Worm (Caenorhabditis elegans): Measurements from ENCODE around the gene F09F9.3.

F09F9.3 gene

DNA sequence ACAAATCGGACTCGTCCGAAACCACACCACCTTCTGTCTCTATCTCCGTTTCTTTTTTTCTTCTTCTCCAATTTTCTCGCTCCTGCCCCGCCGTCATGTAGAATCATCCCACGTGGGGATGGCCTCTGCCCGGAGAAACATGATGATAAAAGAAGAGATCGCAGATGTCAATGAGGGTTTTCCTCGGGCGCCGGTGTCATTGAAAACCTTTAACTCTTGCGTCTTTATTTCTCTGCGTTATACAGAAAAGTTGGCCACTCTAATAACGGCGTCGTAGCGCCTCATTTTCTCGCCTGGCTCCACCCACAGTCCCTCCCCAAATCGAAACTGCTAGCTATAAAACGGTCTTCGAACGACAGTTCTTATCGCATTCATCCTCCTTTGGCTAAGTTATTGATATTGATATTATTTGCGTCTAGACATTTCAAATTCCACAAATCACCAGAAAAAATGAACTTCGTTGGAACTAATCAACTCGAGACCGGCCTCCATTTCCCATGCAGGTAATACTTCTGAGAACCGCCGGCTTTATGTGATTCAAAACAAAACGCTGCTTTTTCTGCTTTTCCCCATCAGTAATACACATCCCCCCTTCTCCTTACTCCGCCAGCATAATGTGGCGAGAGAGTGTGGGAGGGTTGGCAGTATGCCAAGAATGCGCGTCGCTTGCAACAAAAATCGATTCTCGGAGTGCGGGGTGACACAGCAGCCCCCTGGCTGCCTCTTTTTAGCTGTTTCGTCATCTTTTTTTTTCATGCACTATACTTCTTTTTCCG, 24.4 kb upstream of the F09F9.3 start:
- TF ChIP-seq snpc-3.4 (tag; optimal IDR thresholded peaks at IDR 0.05) = no peak
- peak; percentile 68 for TF ChIP-seq ceh-40 (GFP tag; IDR thresholded peaks at IDR 0.05)
- no peak for TF ChIP-seq ceh-58 (GFP tag; IDR thresholded peaks at IDR 0.05)
- peak; percentile 22; the same call in 1 of the 2 replicates for TF ChIP-seq lir-1 (GFP tag; conservative IDR thresholded peaks at IDR 0.05)
- TF ChIP-seq nhr-90 (tag; optimal IDR thresholded peaks at IDR 0.05) = peak; percentile 7
- TF ChIP-seq B0261.1 (tag; optimal IDR thresholded peaks at IDR 0.05) = no peak
- no peak for TF ChIP-seq ceh-91 (GFP tag; IDR thresholded peaks at IDR 0.05)
- 0 out of 2 replicates have a peak, but pooled peaks have one; percentile 12 for TF ChIP-seq ztf-6 (GFP tag; IDR thresholded peaks at IDR 0.05)
- TF ChIP-seq ceh-79 (tag; optimal IDR thresholded peaks at IDR 0.05) = no peak
- no peak for TF ChIP-seq ztf-28 (GFP tag; IDR thresholded peaks at IDR 0.05)
- no peak for TF ChIP-seq F57A8.1 (GFP tag; optimal IDR thresholded peaks at IDR 0.05)
- peak; percentile 53; the same call in 1 of the 2 replicates for TF ChIP-seq sea-2 (GFP tag; IDR thresholded peaks at IDR 0.05)
- peak; percentile 26 for TF ChIP-seq F57C9.4 (tag; optimal IDR thresholded peaks at IDR 0.05)
- TF ChIP-seq lin-26 (GFP tag; IDR thresholded peaks at IDR 0.05) = peak; percentile 48
- 0 out of 2 replicates have a peak, but pooled peaks have one; percentile 3 for TF ChIP-seq madf-8 (GFP tag; conservative IDR thresholded peaks at IDR 0.05)
- no peak for TF ChIP-seq let-607 (tag; optimal IDR thresholded peaks at IDR 0.05)
- no peak for TF ChIP-seq repo-1 (tag; optimal IDR thresholded peaks at IDR 0.05)
- TF ChIP-seq cebp-1 (GFP tag; IDR thresholded peaks at IDR 0.05) = no peak
- TF ChIP-seq cebp-1 (tag; optimal IDR thresholded peaks at IDR 0.05) = peak; percentile 76
- 0 out of 2 replicates have a peak, but pooled peaks have one; percentile 53 for TF ChIP-seq egl-44 (GFP tag; IDR thresholded peaks at IDR 0.05)
- TF ChIP-seq dox-1 (GFP tag; IDR thresholded peaks at IDR 0.05) = peak; percentile 35
- peak; percentile 74 for TF ChIP-seq zfh-2 (GFP tag; conservative IDR thresholded peaks at IDR 0.05)
- TF ChIP-seq chd-7 (tag; optimal IDR thresholded peaks at IDR 0.05) = peak; percentile 68
- no peak for TF ChIP-seq ceh-27 (GFP tag; optimal IDR thresholded peaks at IDR 0.05)
- no peak for TF ChIP-seq bed-1 (GFP tag; IDR thresholded peaks at IDR 0.05)
- no peak for TF ChIP-seq hrde-1 (tag; optimal IDR thresholded peaks at IDR 0.05; ENCODE audit: borderline replicate concordance)
- TF ChIP-seq madf-6 (GFP tag; IDR thresholded peaks at IDR 0.05) = peak; percentile 21; the same call in 1 of the 2 replicates
- 0 out of 2 replicates have a peak, but pooled peaks have one; percentile 45 for TF ChIP-seq nhr-120 (GFP tag; IDR thresholded peaks at IDR 0.05)
- peak; percentile 51 for TF ChIP-seq nfyb-1 (GFP tag; IDR thresholded peaks at IDR 0.05)
- TF ChIP-seq lin-40 (tag; optimal IDR thresholded peaks at IDR 0.05) = peak; percentile 41
- TF ChIP-seq K11D2.4 (GFP tag; IDR thresholded peaks at IDR 0.05) = peak; percentile 81
- peak; percentile 67 for TF ChIP-seq mcd-1 (GFP tag; IDR thresholded peaks at IDR 0.05)
- peak; percentile 58 for TF ChIP-seq C06A6.2 (GFP tag; conservative IDR thresholded peaks at IDR 0.05)
- TF ChIP-seq F23B12.7 (tag; optimal IDR thresholded peaks at IDR 0.05; ENCODE audit: insufficient read depth) = peak; percentile 38
- TF ChIP-seq B0035.1 (tag; optimal IDR thresholded peaks at IDR 0.05) = no peak
- peak; percentile 74; the same call in 1 of the 2 replicates for TF ChIP-seq F37B4.10 (GFP tag; IDR thresholded peaks at IDR 0.05)
- TF ChIP-seq tbp1 (GFP tag; optimal IDR thresholded peaks at IDR 0.05) = peak; percentile 29
- TF ChIP-seq tbx-9 (tag; optimal IDR thresholded peaks at IDR 0.05; ENCODE audit: borderline replicate concordance) = no peak
- no peak for TF ChIP-seq Y53G8AR.9 (GFP tag; conservative IDR thresholded peaks at IDR 0.05)
- peak; percentile 58 for TF ChIP-seq pbrm-1 (GFP tag; IDR thresholded peaks at IDR 0.05)
- TF ChIP-seq ekl-4 (GFP tag; IDR thresholded peaks at IDR 0.05) = 0 out of 2 replicates have a peak, but pooled peaks have one; percentile 9
- TF ChIP-seq F10E7.11 (tag; optimal IDR thresholded peaks at IDR 0.05) = no peak
- TF ChIP-seq F22D6.2 (tag; optimal IDR thresholded peaks at IDR 0.05) = peak; percentile 54
- no peak for TF ChIP-seq F49E8.2 (tag; optimal IDR thresholded peaks at IDR 0.05; ENCODE audit: insufficient read depth)
- TF ChIP-seq gei-17 (GFP tag; optimal IDR thresholded peaks at IDR 0.05) = no peak
- no peak for TF ChIP-seq mes-4 (tag; optimal IDR thresholded peaks at IDR 0.05)
